Worm (Caenorhabditis elegans): ENCODE results near the gene F53A2.1.
A peak's percentile ranks its signal among the peaks of the same experiment; 100 is the strongest.

F53A2.1 gene

DNA sequence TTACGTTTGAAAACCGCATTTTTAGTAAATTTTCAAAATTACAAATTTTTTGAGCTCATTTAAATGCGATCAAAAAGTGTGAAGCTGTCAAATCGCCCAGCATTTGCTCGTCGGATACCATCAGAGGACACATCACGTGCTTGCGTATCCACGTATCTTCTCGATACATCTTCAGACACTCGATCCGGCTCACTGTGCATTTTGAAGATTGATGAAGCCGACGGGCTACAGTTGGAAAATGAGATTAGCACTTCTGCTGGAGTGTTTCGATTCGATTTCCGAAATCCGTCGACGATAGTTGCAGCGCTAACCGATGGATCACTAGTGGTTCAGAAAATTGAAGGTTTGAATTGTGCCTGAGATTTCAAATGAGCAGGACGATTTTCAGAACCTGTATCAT is 9.6 kb downstream of the F53A2.1 start, which contains the start of gene dph-7:
TSS of gene dph-7 (plus strand) at position 53 of the 400 bp plus-strand sequence.
- TF ChIP-seq lin-39 (tag; optimal IDR thresholded peaks at IDR 0.05) (no peak), nhr-43 (tag; optimal IDR thresholded peaks at IDR 0.05; ENCODE audit: poor library complexity, severe bottlenecking) (no peak), snpc-4 (tag; optimal IDR thresholded peaks at IDR 0.05) (no peak)

- TF ChIP-seq R02D3.7 (tag; optimal IDR thresholded peaks at IDR 0.05) (no peak), jun-1 (tag; optimal IDR thresholded peaks at IDR 0.05) (no peak), aly-2 (tag; optimal IDR thresholded peaks at IDR 0.05) (no peak), pha-4 (tag; optimal IDR thresholded peaks at IDR 0.05) (no peak), hmg-11 (tag; optimal IDR thresholded peaks at IDR 0.05) (no peak)
Measured at ce11 chrIII:13314636-13315035, 10.0 kb downstream of the F53A2.1 start.

DNA sequence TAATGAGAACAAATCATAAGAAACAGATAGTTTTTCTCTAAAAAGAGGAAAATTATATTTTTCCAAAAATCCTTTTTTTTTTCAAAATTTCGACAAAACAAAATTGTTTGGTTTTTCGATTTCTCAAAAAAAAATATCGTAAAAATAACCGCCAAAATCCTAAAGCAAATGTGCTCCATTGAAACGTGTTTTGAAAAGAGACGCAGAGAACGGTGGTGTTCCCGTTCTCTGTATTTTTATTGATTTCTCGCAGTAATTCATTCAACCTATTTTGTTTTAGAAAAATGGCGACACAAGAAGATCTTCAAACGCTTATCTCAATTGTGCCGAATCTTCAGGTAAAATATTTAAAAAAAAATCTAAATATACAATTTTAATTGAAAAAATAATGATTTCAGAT is 10.9 kb downstream of the F53A2.1 start, which contains the start of gene Y43F4B.10:
TSS of gene Y43F4B.10 (plus strand) at position 281 of the 400 bp plus-strand sequence.
- TF ChIP-seq eor-1 (tag; optimal IDR thresholded peaks at IDR 0.05) = no peak
- TF ChIP-seq R02D3.7 (tag; optimal IDR thresholded peaks at IDR 0.05) = no peak
- TF ChIP-seq unc-62 (GFP tag; optimal IDR thresholded peaks at IDR 0.05) = no peak
- TF ChIP-seq nhr-43 (tag; optimal IDR thresholded peaks at IDR 0.05; ENCODE audit: poor library complexity, severe bottlenecking) = no peak
- TF ChIP-seq unc-39 (tag; optimal IDR thresholded peaks at IDR 0.05) = no peak
- TF ChIP-seq nhr-25 (tag; optimal IDR thresholded peaks at IDR 0.05) = peak; percentile 16
- TF ChIP-seq nhr-23 (tag; optimal IDR thresholded peaks at IDR 0.05) = peak; percentile 64
- TF ChIP-seq ztf-4 (tag; optimal IDR thresholded peaks at IDR 0.05) = no peak
- TF ChIP-seq ceh-82 (tag; optimal IDR thresholded peaks at IDR 0.05) = no peak
- no peak for TF ChIP-seq lsy-12 (tag; optimal IDR thresholded peaks at IDR 0.05)
- TF ChIP-seq ceh-28 (tag; optimal IDR thresholded peaks at IDR 0.05) = peak; percentile 34
- no peak for TF ChIP-seq zag-1 (tag; optimal IDR thresholded peaks at IDR 0.05)
- no peak for TF ChIP-seq egl-27 (tag; optimal IDR thresholded peaks at IDR 0.05)
- no peak for TF ChIP-seq aly-2 (tag; optimal IDR thresholded peaks at IDR 0.05)
- TF ChIP-seq elt-1 (tag; optimal IDR thresholded peaks at IDR 0.05) = no peak
- no peak for TF ChIP-seq ama-1 (optimal IDR thresholded peaks at IDR 0.05)
- TF ChIP-seq mml-1 (tag; optimal IDR thresholded peaks at IDR 0.05) = no peak
- TF ChIP-seq elt-3 (tag; optimal IDR thresholded peaks at IDR 0.05) = no peak
- TF ChIP-seq hmg-11 (tag; optimal IDR thresholded peaks at IDR 0.05) = no peak
- TF ChIP-seq daf-12 (tag; optimal IDR thresholded peaks at IDR 0.05) = no peak
- TF ChIP-seq ZK546.5 (tag; optimal IDR thresholded peaks at IDR 0.05) = no peak
- no peak for TF ChIP-seq sea-2 (GFP tag; optimal IDR thresholded peaks at IDR 0.05)
- peak; percentile 55 for TF ChIP-seq nfya-1 (tag; optimal IDR thresholded peaks at IDR 0.05; ENCODE audit: insufficient read depth)
- peak; percentile 46 for TF ChIP-seq lin-15B (tag; optimal IDR thresholded peaks at IDR 0.05)
- TF ChIP-seq pha-4 (tag; optimal IDR thresholded peaks at IDR 0.05) = peak; percentile 69
- TF ChIP-seq nhr-76 (tag; optimal IDR thresholded peaks at IDR 0.05) = no peak
- no peak for TF ChIP-seq skn-1 (tag; optimal IDR thresholded peaks at IDR 0.05)
- TF ChIP-seq tbx-2 (tag; optimal IDR thresholded peaks at IDR 0.05) = no peak
- no peak for TF ChIP-seq lin-39 (tag; optimal IDR thresholded peaks at IDR 0.05)
- TF ChIP-seq fkh-10 (GFP tag; optimal IDR thresholded peaks at IDR 0.05) = no peak

DNA sequence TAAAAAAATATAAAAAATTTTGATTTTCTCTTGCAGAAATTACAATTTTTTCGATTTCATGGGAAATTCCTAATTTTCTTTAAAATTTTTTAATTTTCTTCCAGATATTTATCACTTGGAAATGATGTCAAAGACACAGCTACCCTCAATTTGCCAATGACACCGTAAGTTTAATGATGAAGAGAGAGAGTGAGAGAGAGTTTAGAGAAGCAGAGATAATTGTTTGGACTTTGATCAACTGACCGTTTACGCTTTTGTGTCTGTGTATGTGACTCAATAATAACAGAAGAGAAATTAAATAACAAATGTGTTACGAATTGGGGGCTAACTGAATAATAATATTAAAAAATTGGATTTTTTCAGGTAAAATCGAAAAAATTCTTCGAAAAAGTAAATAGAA is 14.1 kb downstream of the F53A2.1 start:
- TF ChIP-seq nhr-23 (tag; optimal IDR thresholded peaks at IDR 0.05) (peak; percentile 26), pqm-1 (tag; optimal IDR thresholded peaks at IDR 0.05) (peak; percentile 56), fkh-10 (GFP tag; optimal IDR thresholded peaks at IDR 0.05) (no peak), zag-1 (tag; optimal IDR thresholded peaks at IDR 0.05) (no peak), pha-4 (tag; optimal IDR thresholded peaks at IDR 0.05) (peak; percentile 67), nhr-28 (tag; optimal IDR thresholded peaks at IDR 0.05) (no peak), elt-2 (tag; optimal IDR thresholded peaks at IDR 0.05) (peak; percentile 32)

DNA sequence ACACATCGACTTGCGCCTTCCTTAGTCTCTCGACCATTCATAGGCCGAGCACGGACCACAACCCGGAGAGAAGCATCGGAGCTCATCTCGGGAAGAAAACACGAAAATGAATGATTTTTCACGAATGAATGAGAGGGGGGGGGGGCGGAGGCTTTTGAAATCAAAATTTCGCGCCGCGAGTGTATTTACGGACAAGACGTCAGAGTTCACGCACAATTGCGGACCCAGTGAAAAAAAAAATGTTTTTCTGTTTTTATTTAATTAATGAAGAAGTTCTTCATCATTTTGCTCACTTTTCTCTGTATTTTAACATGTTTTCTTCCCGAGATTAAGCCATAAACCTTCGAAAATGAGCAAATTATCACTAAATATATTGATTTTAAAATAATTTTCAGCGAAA is 17.5 kb downstream of the F53A2.1 start, which contains the start of the genes klp-19 and slc-36.1:
TSS of gene klp-19 (minus strand) at position 153 of the 400 bp plus-strand sequence.
TSS of gene slc-36.1 (plus strand) at position 396 of the 400 bp plus-strand sequence.
- no peak for TF ChIP-seq ceh-28 (tag; optimal IDR thresholded peaks at IDR 0.05)
- no peak for TF ChIP-seq jun-1 (tag; optimal IDR thresholded peaks at IDR 0.05)
- peak; percentile 53 for TF ChIP-seq nhr-23 (tag; optimal IDR thresholded peaks at IDR 0.05)
- TF ChIP-seq elt-2 (tag; optimal IDR thresholded peaks at IDR 0.05) = peak; percentile 0
- no peak for TF ChIP-seq sea-2 (GFP tag; optimal IDR thresholded peaks at IDR 0.05)
- TF ChIP-seq daf-12 (tag; optimal IDR thresholded peaks at IDR 0.05) = no peak
- TF ChIP-seq R02D3.7 (tag; optimal IDR thresholded peaks at IDR 0.05) = no peak
- TF ChIP-seq lin-15B (tag; optimal IDR thresholded peaks at IDR 0.05) = peak; percentile 41
- no peak for TF ChIP-seq elt-3 (tag; optimal IDR thresholded peaks at IDR 0.05)
- TF ChIP-seq nhr-76 (tag; optimal IDR thresholded peaks at IDR 0.05) = no peak
- peak; percentile 2 for TF ChIP-seq snpc-4 (tag; optimal IDR thresholded peaks at IDR 0.05)
- no peak for TF ChIP-seq ceh-82 (tag; optimal IDR thresholded peaks at IDR 0.05)
- TF ChIP-seq fkh-10 (GFP tag; optimal IDR thresholded peaks at IDR 0.05) = no peak
- no peak for TF ChIP-seq ceh-16 (tag; optimal IDR thresholded peaks at IDR 0.05)
- TF ChIP-seq nhr-11 (tag; optimal IDR thresholded peaks at IDR 0.05) = no peak
- TF ChIP-seq lsy-12 (tag; optimal IDR thresholded peaks at IDR 0.05) = no peak
- TF ChIP-seq fos-1 (tag; optimal IDR thresholded peaks at IDR 0.05) = no peak
- peak; percentile 64 for TF ChIP-seq pha-4 (tag; optimal IDR thresholded peaks at IDR 0.05)
- peak; percentile 7 for TF ChIP-seq nhr-43 (tag; optimal IDR thresholded peaks at IDR 0.05; ENCODE audit: poor library complexity, severe bottlenecking)
- TF ChIP-seq lin-39 (tag; optimal IDR thresholded peaks at IDR 0.05) = no peak
- TF ChIP-seq nhr-237 (tag; optimal IDR thresholded peaks at IDR 0.05) = no peak
- TF ChIP-seq hmg-11 (tag; optimal IDR thresholded peaks at IDR 0.05) = peak; percentile 72

All from whole organism, L3 larva.